Worm (Caenorhabditis elegans): ENCODE results near the gene nspc-3.

Gene nspc-3

ce11 chrX:8536791-8537190 is at the start of gene nspc-3:
nspc-3 (plus strand) TSS chrX:8537091.
- no peak for TF ChIP-seq hmg-4 (GFP tag; optimal IDR thresholded peaks at IDR 0.05)

- no peak for TF ChIP-seq pes-1 (GFP tag; IDR thresholded peaks at IDR 0.05)
- TF ChIP-seq ets-7 (tag; optimal IDR thresholded peaks at IDR 0.05), result no peak
- TF ChIP-seq ceh-13 (GFP tag; optimal IDR thresholded peaks at IDR 0.05), result no peak
Observed at ce11 chrX:8489415-8489814, 47.5 kb upstream of the nspc-3 start.

DNA sequence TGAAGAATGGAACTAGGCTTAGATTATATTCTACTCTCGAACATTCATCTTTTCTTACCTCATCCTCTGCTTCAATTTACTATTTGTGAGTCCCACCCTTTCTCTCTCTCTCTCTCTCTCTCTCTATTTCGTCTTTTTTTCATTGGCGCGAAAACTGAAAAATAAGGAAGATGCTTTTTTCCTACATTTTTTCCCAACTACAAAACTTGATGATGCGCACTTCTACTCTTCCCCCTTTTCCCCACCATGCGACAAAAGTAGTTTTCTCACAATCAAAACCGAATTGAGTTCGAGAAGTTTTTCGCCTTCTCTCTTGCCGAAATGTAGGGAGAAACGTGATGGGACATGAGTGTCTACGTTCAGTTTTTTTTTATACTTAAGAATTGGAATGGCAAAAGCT is 47.0 kb upstream of the nspc-3 start:
- TF ChIP-seq pes-1 (GFP tag; IDR thresholded peaks at IDR 0.05) (no peak), hmbx-1 (tag; optimal IDR thresholded peaks at IDR 0.05) (no peak), hmg-4 (GFP tag; optimal IDR thresholded peaks at IDR 0.05) (no peak), aly-1 (tag; optimal IDR thresholded peaks at IDR 0.05) (no peak), ets-7 (tag; optimal IDR thresholded peaks at IDR 0.05) (no peak), ceh-36 (tag; optimal IDR thresholded peaks at IDR 0.05) (no peak), flt-1 (GFP tag; IDR thresholded peaks at IDR 0.05) (no peak), F13C5.2 (tag; optimal IDR thresholded peaks at IDR 0.05) (no peak), ama-1 (optimal IDR thresholded peaks at IDR 0.05) (no peak), scrt-1 (GFP tag; IDR thresholded peaks at IDR 0.05) (no peak), sea-1 (GFP tag; conservative IDR thresholded peaks at IDR 0.05) (no peak)

DNA sequence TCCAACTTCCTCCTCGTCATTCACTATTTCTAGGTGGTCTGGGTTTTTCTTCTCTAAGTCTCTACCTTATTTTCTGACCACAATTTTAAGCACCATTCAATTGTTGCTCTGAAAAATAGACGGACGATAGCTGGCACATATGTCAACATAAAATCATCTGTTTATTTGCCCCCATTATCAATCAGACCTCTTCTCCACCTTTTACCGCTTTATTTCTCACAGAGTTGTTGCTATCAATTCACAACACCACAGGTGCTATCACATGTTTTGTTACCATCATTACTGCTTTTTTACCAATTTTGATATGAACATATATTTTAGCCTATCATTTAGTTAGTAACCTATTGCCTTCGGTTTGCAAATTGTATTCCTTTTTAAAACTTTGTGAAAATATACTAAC is 44.1 kb upstream of the nspc-3 start:
- TF ChIP-seq ama-1 (optimal IDR thresholded peaks at IDR 0.05) (no peak), tbx-37 (GFP tag; conservative IDR thresholded peaks at IDR 0.05) (no peak), hmg-4 (GFP tag; optimal IDR thresholded peaks at IDR 0.05) (no peak), ceh-13 (GFP tag; optimal IDR thresholded peaks at IDR 0.05) (no peak), hnd-1 (tag; optimal IDR thresholded peaks at IDR 0.05) (no peak), pes-1 (GFP tag; IDR thresholded peaks at IDR 0.05) (no peak), sea-1 (GFP tag; conservative IDR thresholded peaks at IDR 0.05) (no peak), hmbx-1 (tag; optimal IDR thresholded peaks at IDR 0.05) (no peak), flt-1 (GFP tag; IDR thresholded peaks at IDR 0.05) (no peak), tbx-11 (GFP tag; IDR thresholded peaks at IDR 0.05) (no peak), tra-4 (tag; optimal IDR thresholded peaks at IDR 0.05) (no peak), scrt-1 (GFP tag; IDR thresholded peaks at IDR 0.05) (no peak), ceh-36 (tag; optimal IDR thresholded peaks at IDR 0.05) (no peak), F13C5.2 (tag; optimal IDR thresholded peaks at IDR 0.05) (no peak), ets-7 (tag; optimal IDR thresholded peaks at IDR 0.05) (no peak), B0310.2 (tag; optimal IDR thresholded peaks at IDR 0.05) (no peak), aly-1 (tag; optimal IDR thresholded peaks at IDR 0.05) (no peak)

- no peak for TF ChIP-seq tbx-37 (GFP tag; conservative IDR thresholded peaks at IDR 0.05)
- TF ChIP-seq tra-4 (tag; optimal IDR thresholded peaks at IDR 0.05), result no peak
- TF ChIP-seq F13C5.2 (tag; optimal IDR thresholded peaks at IDR 0.05), result no peak
- TF ChIP-seq hmbx-1 (tag; optimal IDR thresholded peaks at IDR 0.05), result no peak
- no peak for TF ChIP-seq sea-1 (GFP tag; conservative IDR thresholded peaks at IDR 0.05)
- TF ChIP-seq tbx-11 (GFP tag; IDR thresholded peaks at IDR 0.05), result no peak
- TF ChIP-seq ceh-13 (GFP tag; optimal IDR thresholded peaks at IDR 0.05), result no peak
- TF ChIP-seq hmg-4 (GFP tag; optimal IDR thresholded peaks at IDR 0.05), result no peak
- no peak for TF ChIP-seq ceh-36 (tag; optimal IDR thresholded peaks at IDR 0.05)
Observed at ce11 chrX:8495005-8495404, 41.9 kb upstream of the nspc-3 start, which contains the start of gene T01B10.5. T01B10.5 (plus strand) TSS chrX:8495305.

DNA sequence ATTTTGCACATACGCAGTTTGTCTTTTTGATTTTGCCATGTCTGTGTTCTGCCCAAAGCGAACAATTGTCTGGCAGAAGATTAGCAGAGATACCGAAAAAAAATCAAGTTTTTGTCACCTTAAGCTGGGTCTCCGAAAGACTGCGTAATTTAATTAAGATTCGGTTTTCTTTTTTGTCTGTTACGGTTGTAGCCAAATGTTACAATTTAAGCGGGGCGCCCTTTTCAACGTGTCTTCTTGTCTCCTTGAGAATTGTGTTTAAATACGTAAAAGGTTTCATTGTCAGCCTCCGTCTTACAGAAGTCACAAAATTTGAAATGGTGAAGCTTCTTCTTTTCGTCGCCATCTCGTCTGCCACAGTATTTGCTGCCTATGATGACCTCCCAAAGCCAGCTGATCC is 37.2 kb upstream of the nspc-3 start, which contains the start of gene grd-14:
grd-14 (plus strand) TSS at position 301 of the 400 bp plus-strand sequence.
- TF ChIP-seq ama-1 (optimal IDR thresholded peaks at IDR 0.05) (no peak), aly-1 (tag; optimal IDR thresholded peaks at IDR 0.05) (no peak), sea-1 (GFP tag; conservative IDR thresholded peaks at IDR 0.05) (no peak), hmg-4 (GFP tag; optimal IDR thresholded peaks at IDR 0.05) (no peak), flt-1 (GFP tag; IDR thresholded peaks at IDR 0.05) (no peak)

- TF ChIP-seq B0310.2 (tag; optimal IDR thresholded peaks at IDR 0.05), result no peak
- TF ChIP-seq tbx-37 (GFP tag; conservative IDR thresholded peaks at IDR 0.05), result no peak
- no peak for TF ChIP-seq F13C5.2 (tag; optimal IDR thresholded peaks at IDR 0.05)
- TF ChIP-seq ceh-36 (tag; optimal IDR thresholded peaks at IDR 0.05), result no peak
- TF ChIP-seq tbx-11 (GFP tag; IDR thresholded peaks at IDR 0.05), result no peak
- no peak for TF ChIP-seq sea-1 (GFP tag; conservative IDR thresholded peaks at IDR 0.05)
- TF ChIP-seq pes-1 (GFP tag; IDR thresholded peaks at IDR 0.05), result no peak
- TF ChIP-seq scrt-1 (GFP tag; IDR thresholded peaks at IDR 0.05), result no peak
- TF ChIP-seq tra-4 (tag; optimal IDR thresholded peaks at IDR 0.05), result no peak
- no peak for TF ChIP-seq aly-1 (tag; optimal IDR thresholded peaks at IDR 0.05)
- TF ChIP-seq flt-1 (GFP tag; IDR thresholded peaks at IDR 0.05), result no peak
- TF ChIP-seq hmg-4 (GFP tag; optimal IDR thresholded peaks at IDR 0.05), result no peak
- TF ChIP-seq hmbx-1 (tag; optimal IDR thresholded peaks at IDR 0.05), result no peak
Observed at ce11 chrX:8500922-8501321, 36.0 kb upstream of the nspc-3 start, which contains the start of gene grd-4. grd-4 (plus strand) TSS chrX:8501222.

- TF ChIP-seq tbx-11 (GFP tag; IDR thresholded peaks at IDR 0.05), result no peak
- TF ChIP-seq flt-1 (GFP tag; IDR thresholded peaks at IDR 0.05), result no peak
- no peak for TF ChIP-seq hmg-4 (GFP tag; optimal IDR thresholded peaks at IDR 0.05)
- no peak for TF ChIP-seq F13C5.2 (tag; optimal IDR thresholded peaks at IDR 0.05)
- TF ChIP-seq sea-1 (GFP tag; conservative IDR thresholded peaks at IDR 0.05), result no peak
Observed at ce11 chrX:8504207-8504606, 32.7 kb upstream of the nspc-3 start.

DNA sequence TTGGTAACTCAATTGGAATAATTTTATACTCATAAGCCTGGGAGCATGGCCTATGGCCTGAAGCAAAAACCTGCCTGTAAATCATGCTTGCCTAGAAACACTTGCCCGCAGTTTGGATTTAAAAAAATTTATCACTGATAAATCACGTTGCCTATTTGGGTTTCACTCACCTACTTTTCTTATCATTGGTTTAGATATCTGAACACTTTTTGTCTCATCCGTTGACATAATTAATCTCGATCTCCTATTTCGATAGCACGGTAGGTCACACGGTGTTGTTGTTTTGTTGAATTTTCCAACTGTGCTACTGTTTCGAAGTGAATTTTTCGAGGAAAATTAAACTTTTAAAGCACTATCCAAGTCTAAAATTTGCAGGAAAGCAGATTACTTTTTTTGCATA is 29.8 kb upstream of the nspc-3 start:
- TF ChIP-seq ama-1 (optimal IDR thresholded peaks at IDR 0.05) (no peak), flt-1 (GFP tag; IDR thresholded peaks at IDR 0.05) (no peak), ceh-13 (GFP tag; optimal IDR thresholded peaks at IDR 0.05) (no peak), pes-1 (GFP tag; IDR thresholded peaks at IDR 0.05) (no peak), ets-7 (tag; optimal IDR thresholded peaks at IDR 0.05) (no peak), ceh-36 (tag; optimal IDR thresholded peaks at IDR 0.05) (no peak), scrt-1 (GFP tag; IDR thresholded peaks at IDR 0.05) (no peak), sea-1 (GFP tag; conservative IDR thresholded peaks at IDR 0.05) (no peak), tbx-37 (GFP tag; conservative IDR thresholded peaks at IDR 0.05) (no peak), hmg-4 (GFP tag; optimal IDR thresholded peaks at IDR 0.05) (no peak), B0310.2 (tag; optimal IDR thresholded peaks at IDR 0.05) (no peak)

All from whole organism, early embryonic.